Worm (Caenorhabditis elegans): Measurements from ENCODE around the gene zip-1.
A peak's percentile ranks its signal among the peaks of the same experiment; 100 is the strongest.

The zip-1 gene

DNA sequence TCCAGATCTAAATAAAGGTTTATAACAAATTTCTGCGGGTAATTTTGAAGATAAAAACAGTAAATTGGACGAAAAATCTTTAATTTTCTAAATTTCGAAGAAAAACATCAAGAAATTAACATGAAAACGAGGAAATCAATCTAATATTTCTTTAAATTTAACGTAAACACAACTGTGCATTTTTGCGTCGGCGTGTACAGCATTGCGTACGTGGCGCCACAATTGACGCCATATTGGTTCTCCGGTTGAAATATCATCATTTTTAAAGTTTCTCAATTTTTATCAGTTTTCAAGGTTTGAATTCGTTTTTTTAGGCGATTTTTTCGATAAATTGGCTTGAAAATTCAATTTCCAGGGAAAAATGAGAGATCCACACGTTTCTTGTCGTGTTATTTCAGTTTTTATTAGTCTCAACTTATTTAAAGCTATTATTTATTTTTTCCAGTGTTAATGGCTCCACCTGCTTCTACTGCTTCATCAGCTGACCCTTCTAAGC is 36.5 kb downstream of the zip-1 start, which contains the start of gene rpt-6:
Gene rpt-6 (plus strand): TSS at position 446 of the 496 bp plus-strand sequence.
- TF ChIP-seq ceh-79 (tag; optimal IDR thresholded peaks at IDR 0.05), result no peak
- TF ChIP-seq Y95B8A.8 (GFP tag; IDR thresholded peaks at IDR 0.05), result no peak
- no peak for TF ChIP-seq bed-2 (GFP tag; IDR thresholded peaks at IDR 0.05)
- no peak for TF ChIP-seq nhr-179 (tag; optimal IDR thresholded peaks at IDR 0.05)
- no peak for TF ChIP-seq hsf-1 (GFP tag; IDR thresholded peaks at IDR 0.05)
- no peak for TF ChIP-seq aptf-2 (GFP tag; conservative IDR thresholded peaks at IDR 0.05)
- no peak for TF ChIP-seq lag-1 (GFP tag; IDR thresholded peaks at IDR 0.05)
- no peak for TF ChIP-seq nhr-80 (tag; optimal IDR thresholded peaks at IDR 0.05)
- TF ChIP-seq ztf-28 (GFP tag; IDR thresholded peaks at IDR 0.05), result no peak
- TF ChIP-seq athp-1 (tag; optimal IDR thresholded peaks at IDR 0.05), result no peak
- no peak for TF ChIP-seq D2030.7 (GFP tag; IDR thresholded peaks at IDR 0.05)
- TF ChIP-seq dpff-1 (tag; optimal IDR thresholded peaks at IDR 0.05), result no peak
- TF ChIP-seq lir-1 (GFP tag; conservative IDR thresholded peaks at IDR 0.05), result no peak
- no peak for TF ChIP-seq bed-1 (GFP tag; IDR thresholded peaks at IDR 0.05)
- 0 out of 2 replicates have a peak, but pooled peaks have one; percentile 39 for TF ChIP-seq pbrm-1 (GFP tag; IDR thresholded peaks at IDR 0.05)
- TF ChIP-seq hlh-26 (GFP tag; conservative IDR thresholded peaks at IDR 0.05), result no peak
- peak; percentile 26; the same call in 1 of the 2 replicates for TF ChIP-seq ceh-100 (GFP tag; IDR thresholded peaks at IDR 0.05)
- TF ChIP-seq madf-6 (GFP tag; IDR thresholded peaks at IDR 0.05), result peak; percentile 76
- TF ChIP-seq nfyb-1 (GFP tag; IDR thresholded peaks at IDR 0.05), result 0 out of 2 replicates have a peak, but pooled peaks have one; percentile 9
- no peak for TF ChIP-seq B0035.1 (tag; optimal IDR thresholded peaks at IDR 0.05)
- no peak for TF ChIP-seq mes-4 (tag; optimal IDR thresholded peaks at IDR 0.05)
- TF ChIP-seq lsl-1 (GFP tag; optimal IDR thresholded peaks at IDR 0.05), result peak; percentile 10
- no peak for TF ChIP-seq madf-3 (GFP tag; IDR thresholded peaks at IDR 0.05)
- no peak for TF ChIP-seq zfh-2 (GFP tag; conservative IDR thresholded peaks at IDR 0.05)
- peak; percentile 68 for TF ChIP-seq lin-54 (GFP tag; optimal IDR thresholded peaks at IDR 0.05)
- no peak for TF ChIP-seq unc-62 (GFP tag; optimal IDR thresholded peaks at IDR 0.05)
- peak; percentile 63 for TF ChIP-seq mcd-1 (GFP tag; IDR thresholded peaks at IDR 0.05)
- TF ChIP-seq snpc-3.4 (tag; optimal IDR thresholded peaks at IDR 0.05), result peak; percentile 50
- TF ChIP-seq snpc-1.3 (tag; optimal IDR thresholded peaks at IDR 0.05; ENCODE audit: insufficient read depth), result peak; percentile 57
- TF ChIP-seq nfya-2 (GFP tag; IDR thresholded peaks at IDR 0.05), result no peak
- TF ChIP-seq F37B4.10 (GFP tag; IDR thresholded peaks at IDR 0.05), result no peak
- TF ChIP-seq lin-35 (GFP tag; optimal IDR thresholded peaks at IDR 0.05), result peak in 1 of 3 experiments; percentile 45
- no peak for TF ChIP-seq F55B11.4 (tag; optimal IDR thresholded peaks at IDR 0.05; ENCODE audit: borderline replicate concordance, insufficient read depth)
- TF ChIP-seq F49E8.2 (tag; optimal IDR thresholded peaks at IDR 0.05; ENCODE audit: insufficient read depth), result no peak
- no peak for TF ChIP-seq B0336.3 (GFP tag; IDR thresholded peaks at IDR 0.05)
- TF ChIP-seq atf-7 (tag; optimal IDR thresholded peaks at IDR 0.05), result no peak
- TF ChIP-seq F23B12.7 (tag; optimal IDR thresholded peaks at IDR 0.05; ENCODE audit: insufficient read depth), result peak; percentile 44
- TF ChIP-seq F57A8.1 (GFP tag; optimal IDR thresholded peaks at IDR 0.05), result no peak
- no peak for TF ChIP-seq F52B5.7 (tag; optimal IDR thresholded peaks at IDR 0.05)
- TF ChIP-seq snpc-1.1 (tag; optimal IDR thresholded peaks at IDR 0.05; ENCODE audit: insufficient read depth), result peak; percentile 21
- TF ChIP-seq lin-40 (tag; optimal IDR thresholded peaks at IDR 0.05), result peak; percentile 29
- TF ChIP-seq ztf-3 (GFP tag; optimal IDR thresholded peaks at IDR 0.05), result no peak
- TF ChIP-seq ceh-27 (GFP tag; optimal IDR thresholded peaks at IDR 0.05), result no peak
- TF ChIP-seq T07F8.4 (tag; optimal IDR thresholded peaks at IDR 0.05), result no peak
- peak; percentile 18 for TF ChIP-seq tbp1 (GFP tag; optimal IDR thresholded peaks at IDR 0.05)
- TF ChIP-seq Y67H2A.10 (GFP tag; conservative IDR thresholded peaks at IDR 0.05), result no peak
- TF ChIP-seq F33H1.4 (GFP tag; IDR thresholded peaks at IDR 0.05), result 0 out of 2 replicates have a peak, but pooled peaks have one; percentile 28

Measured in whole organism, young adult.